Fruit fly (Drosophila melanogaster) whole organism, prepupa: ENCODE measurements around the gene CG3246.

Experiments
- CG10631 ChIP-seq: fragments of 200-800 bp; sonication (Bioruptor generic); optimal IDR thresholded peaks from 2 replicates; lab custom pipeline; 2016; ENCODE audit warnings: missing biosample characterization, missing genetic modification characterization
- CG11294 ChIP-seq: fragments of 200-800 bp; sonication (Bioruptor generic); IDR thresholded peaks from 2 replicates; pipeline ENCODE4 v1.3.6; 2022; ENCODE audit warnings: missing biosample characterization, missing genetic modification characterization
- CG9139 ChIP-seq: fragments of 200-800 bp; sonication (Bioruptor generic); optimal IDR thresholded peaks from 3 replicates; lab custom pipeline; 2017; ENCODE audit warnings: missing biosample characterization, mild to moderate bottlenecking, missing genetic modification characterization
- Hr39 ChIP-seq: fragments of 200-800 bp; sonication (Bioruptor generic); optimal IDR thresholded peaks from 2 replicates; lab custom pipeline; 2016; ENCODE audit warnings: missing biosample characterization, missing genetic modification characterization
- Smox ChIP-seq: fragments of 200-800 bp; sonication (Bioruptor generic); optimal IDR thresholded peaks from 3 replicates; lab custom pipeline; 2016; ENCODE audit warnings: missing biosample characterization, missing genetic modification characterization
- achi ChIP-seq: fragments of 200-800 bp; sonication (Bioruptor generic); optimal IDR thresholded peaks from 3 replicates; lab custom pipeline; 2016; ENCODE audit warnings: missing biosample characterization, missing genetic modification characterization

DNA sequence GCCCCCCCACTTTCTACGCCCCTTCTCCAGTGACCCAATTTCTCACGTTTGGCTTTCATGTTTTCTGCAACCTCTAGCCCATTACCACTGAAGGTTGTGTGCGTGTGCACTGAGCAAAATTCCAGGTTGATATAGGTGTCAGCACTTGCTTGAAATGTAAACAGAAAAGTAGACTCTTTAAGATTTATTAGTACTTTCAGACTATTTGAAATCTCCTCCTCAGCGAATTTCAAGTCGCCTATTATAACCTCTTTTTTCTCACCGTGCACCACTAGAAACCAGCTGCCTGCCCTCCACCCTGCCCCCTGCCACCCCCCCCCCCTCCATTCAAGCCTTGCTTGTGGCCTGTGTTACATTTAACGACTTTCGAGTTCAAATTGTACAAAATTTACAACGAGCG, 26.7 kb downstream of the CG3246 start:
- TF ChIP-seq CG9139 (GFP tag; lab: Kevin White, UChicago) = no peak
- TF ChIP-seq CG11294 (GFP tag; lab: Robert Waterston, UW) = no peak; the same call in 1 of the 2 replicates
- no peak for TF ChIP-seq Hr39 (GFP tag; lab: Kevin White, UChicago)
- no peak for TF ChIP-seq Smox (GFP tag; lab: Kevin White, UChicago)
- TF ChIP-seq CG10631 (GFP tag; lab: Kevin White, UChicago) = no peak
- TF ChIP-seq achi (GFP tag; lab: Kevin White, UChicago) = no peak
